Fruit fly (Drosophila melanogaster) whole organism, embryonic: ENCODE results near the gene CG31495.

Experiments
- B-H1 ChIP-seq: fragments of 200-800 bp; sonication (Bioruptor generic); IDR thresholded peaks from 3 replicates; pipeline ENCODE4 v1.3.6; 2022; ENCODE audit warnings: missing biosample characterization, missing genetic modification characterization
- CG10979 ChIP-seq: fragments of 200-800 bp; sonication (Bioruptor generic); optimal IDR thresholded peaks from 2 replicates; lab custom pipeline; 2018; ENCODE audit warnings: missing biosample characterization, mild to moderate bottlenecking, missing genetic modification characterization, moderate library complexity
- CG11398 ChIP-seq: fragments of 200-800 bp; sonication (Bioruptor generic); optimal IDR thresholded peaks from 2 replicates; lab custom pipeline; 2016; ENCODE audit warnings: missing biosample characterization, missing genetic modification characterization
- CG11456 ChIP-seq: fragments of 200-800 bp; sonication (Bioruptor generic); IDR thresholded peaks from 3 replicates; pipeline ENCODE4 v1.3.6; 2022; ENCODE audit warnings: missing biosample characterization, missing genetic modification characterization
- CG11560 ChIP-seq: fragments of 200-800 bp; sonication (Bioruptor generic); IDR thresholded peaks from 3 replicates; pipeline ENCODE4 v1.3.6; 2022; ENCODE audit warnings: missing biosample characterization, missing genetic modification characterization
- CG12104 ChIP-seq: fragments of 200-800 bp; sonication (Bioruptor generic); optimal IDR thresholded peaks from 3 replicates; lab custom pipeline; 2016; ENCODE audit warnings: missing biosample characterization, missing genetic modification characterization
- CG12155 ChIP-seq: fragments of 200-800 bp; sonication (Bioruptor generic); optimal IDR thresholded peaks from 3 replicates; lab custom pipeline; 2016; ENCODE audit warnings: missing biosample characterization, missing genetic modification characterization
- CG15073 ChIP-seq: fragments of 200-800 bp; sonication (Bioruptor generic); optimal IDR thresholded peaks from 2 replicates; lab custom pipeline; 2016; ENCODE audit warnings: missing biosample characterization, missing genetic modification characterization
- CG15601 ChIP-seq: fragments of 200-800 bp; sonication (Bioruptor generic); optimal IDR thresholded peaks from 3 replicates; lab custom pipeline; 2019; ENCODE audit warnings: missing biosample characterization, mild to moderate bottlenecking, missing genetic modification characterization, moderate library complexity
- CG15696 ChIP-seq: fragments of 200-800 bp; sonication (Bioruptor generic); optimal IDR thresholded peaks from 2 replicates; lab custom pipeline; 2019; ENCODE audit warnings: missing biosample characterization, mild to moderate bottlenecking, missing genetic modification characterization, moderate library complexity
- CG17385 ChIP-seq: fragments of 200-800 bp; sonication (Bioruptor generic); optimal IDR thresholded peaks from 3 replicates; lab custom pipeline; 2018; ENCODE audit warnings: missing biosample characterization, mild to moderate bottlenecking, missing genetic modification characterization
- CG17912 ChIP-seq: fragments of 200-800 bp; sonication (Bioruptor generic); optimal IDR thresholded peaks from 2 replicates; lab custom pipeline; 2018; ENCODE audit warnings: missing biosample characterization, mild to moderate bottlenecking, missing genetic modification characterization
- CG18599 ChIP-seq: fragments of 200-800 bp; sonication (Bioruptor generic); optimal IDR thresholded peaks from 3 replicates; lab custom pipeline; 2017; ENCODE audit warnings: missing biosample characterization, missing genetic modification characterization, mild to moderate bottlenecking, moderate library complexity, missing genetic modification reagents
- CG2202 ChIP-seq: fragments of 200-800 bp; sonication (Bioruptor generic); optimal IDR thresholded peaks from 2 replicates; lab custom pipeline; 2018; ENCODE audit warnings: missing biosample characterization, mild to moderate bottlenecking, missing genetic modification characterization
- CG32532 ChIP-seq: fragments of 200-800 bp; sonication (Bioruptor generic); IDR thresholded peaks from 2 replicates; pipeline ENCODE4 v1.3.6; 2022; ENCODE audit warnings: missing biosample characterization, missing genetic modification characterization
- CG4854 ChIP-seq: fragments of 200-800 bp; sonication (Bioruptor generic); optimal IDR thresholded peaks from 2 replicates; lab custom pipeline; 2016; ENCODE audit warnings: missing biosample characterization, missing genetic modification characterization, inconsistent platforms
- CG6175 ChIP-seq: fragments of 200-800 bp; sonication (Bioruptor generic); IDR thresholded peaks from 3 replicates; pipeline ENCODE4 v1.3.6; 2022; ENCODE audit warnings: missing biosample characterization, missing genetic modification characterization
- CG6765 ChIP-seq: fragments of 200-800 bp; sonication (Bioruptor generic); optimal IDR thresholded peaks from 3 replicates; lab custom pipeline; 2017; ENCODE audit warnings: missing biosample characterization, mild to moderate bottlenecking, missing genetic modification characterization
- CG7987 ChIP-seq: fragments of 200-800 bp; sonication (Bioruptor generic); optimal IDR thresholded peaks from 2 replicates; lab custom pipeline; 2018; ENCODE audit warnings: missing biosample characterization, mild to moderate bottlenecking, missing genetic modification characterization, moderate library complexity
- CG8089 ChIP-seq: fragments of 200-800 bp; sonication (Bioruptor generic); optimal IDR thresholded peaks from 3 replicates; lab custom pipeline; 2016; ENCODE audit warnings: missing biosample characterization, missing genetic modification characterization
- CG8924 ChIP-seq: fragments of 200-800 bp; optimal IDR thresholded peaks from 3 replicates; lab custom pipeline; 2019; ENCODE audit warnings: missing biosample characterization, mild to moderate bottlenecking, missing genetic modification characterization, moderate library complexity
- CG9215 ChIP-seq: fragments of 200-800 bp; sonication (Bioruptor generic); IDR thresholded peaks from 2 replicates; pipeline ENCODE4 v1.3.6; 2022; ENCODE audit warnings: missing biosample characterization, missing genetic modification characterization
- Camta ChIP-seq: fragments of 200-800 bp; sonication (Bioruptor generic); optimal IDR thresholded peaks from 2 replicates; lab custom pipeline; 2016; ENCODE audit warnings: missing biosample characterization, missing genetic modification characterization
- Chrac-16 ChIP-seq: fragments of 200-800 bp; sonication (Bioruptor generic); optimal IDR thresholded peaks from 3 replicates; lab custom pipeline; 2016; ENCODE audit warnings: missing biosample characterization, missing genetic modification characterization
- D19B ChIP-seq: fragments of 200-800 bp; sonication (Bioruptor generic); optimal IDR thresholded peaks from 2 replicates; lab custom pipeline; 2017; ENCODE audit warnings: missing biosample characterization, mild to moderate bottlenecking, missing genetic modification characterization
- Deaf1 ChIP-seq: fragments of 200-800 bp; optimal IDR thresholded peaks from 3 replicates; lab custom pipeline; 2019; ENCODE audit warnings: missing biosample characterization, mild to moderate bottlenecking, missing genetic modification characterization, moderate library complexity
- Eip74EF ChIP-seq, 2 experiments: fragments of 200-800 bp in 1 of 2; fragments of >200 bp in 1 of 2; sonication (Bioruptor generic) in 1 of 2; optimal IDR thresholded peaks; 2 replicates each; lab custom pipeline; 2017 to 2019; ENCODE audit warnings: missing biosample characterization in 2 of 2, missing genetic modification characterization in 2 of 2, mild to moderate bottlenecking in 1 of 2, moderate library complexity in 1 of 2
- GATAe ChIP-seq: fragments of 200-800 bp; sonication (Bioruptor generic); conservative IDR thresholded peaks from 2 replicates; pipeline ENCODE4 v1.3.6; 2022; ENCODE audit warnings: missing biosample characterization, missing genetic modification characterization
- HmgD ChIP-seq: fragments of 200-800 bp; sonication (Bioruptor generic); optimal IDR thresholded peaks from 3 replicates; lab custom pipeline; 2016; ENCODE audit warnings: missing biosample characterization, missing genetic modification characterization
- HmgZ ChIP-seq: fragments of 200-800 bp; sonication (Bioruptor generic); optimal IDR thresholded peaks from 2 replicates; lab custom pipeline; 2018; ENCODE audit warnings: missing biosample characterization, mild to moderate bottlenecking, missing genetic modification characterization
- Hmr ChIP-seq: fragments of 200-800 bp; sonication (Bioruptor generic); optimal IDR thresholded peaks from 3 replicates; lab custom pipeline; 2017; ENCODE audit warnings: mild to moderate bottlenecking, missing biosample characterization, missing genetic modification reagents, missing genetic modification characterization
- Hr78 ChIP-seq, 2 experiments: fragments of 200-800 bp in 1 of 2; fragments of >200 bp in 1 of 2; sonication (Bioruptor generic) in 1 of 2; optimal IDR thresholded peaks; 2 replicates each; lab custom pipeline; 2017 to 2019; ENCODE audit warnings: missing biosample characterization in 2 of 2, missing genetic modification characterization in 2 of 2, mild to moderate bottlenecking in 1 of 2, moderate library complexity in 1 of 2
- Med ChIP-seq: fragments of 200-800 bp; sonication (Bioruptor generic); peaks from one replicate; lab custom pipeline; 2016; ENCODE audit warnings: missing biosample characterization, missing genetic modification characterization, mild to moderate bottlenecking, inconsistent platforms, moderate library complexity
- Pdp1 ChIP-seq, 2 experiments: fragments of 200-800 bp; sonication (Bioruptor generic); optimal IDR thresholded peaks; 3 replicates each; lab custom pipeline; 2016; ENCODE audit warnings: missing biosample characterization in 2 of 2, missing genetic modification characterization in 2 of 2, mild to moderate bottlenecking in 1 of 2, moderate library complexity in 1 of 2
- ash1 ChIP-seq: fragments of 200-800 bp; sonication (Bioruptor generic); optimal IDR thresholded peaks from 2 replicates; lab custom pipeline; 2018; ENCODE audit warnings: missing biosample characterization, mild to moderate bottlenecking, missing genetic modification characterization
- cas ChIP-seq: fragments of 200-800 bp; sonication (Bioruptor generic); IDR thresholded peaks from 2 replicates; pipeline ENCODE4 v1.3.6; 2022; ENCODE audit warnings: missing biosample characterization, missing genetic modification characterization
- eve ChIP-seq, 2 experiments: fragments of >200 bp; optimal IDR thresholded peaks; 2 replicates each; lab custom pipeline; 2017; ENCODE audit warnings: missing biosample characterization in 2 of 2, missing genetic modification characterization in 2 of 2
- fd3F ChIP-seq: fragments of 200-800 bp; sonication (Bioruptor generic); optimal IDR thresholded peaks from 2 replicates; lab custom pipeline; 2018; ENCODE audit warnings: missing biosample characterization, mild to moderate bottlenecking, missing genetic modification characterization, moderate library complexity
- gce ChIP-seq: fragments of 200-800 bp; sonication (Bioruptor generic); IDR thresholded peaks from 3 replicates; pipeline ENCODE4 v1.3.6; 2022; ENCODE audit warnings: missing biosample characterization, missing genetic modification characterization
- grau ChIP-seq: fragments of 200-800 bp; optimal IDR thresholded peaks from 3 replicates; lab custom pipeline; 2019; ENCODE audit warnings: missing biosample characterization, mild to moderate bottlenecking, missing genetic modification characterization, moderate library complexity
- ind ChIP-seq: fragments of 200-800 bp; sonication (Bioruptor generic); optimal IDR thresholded peaks from 3 replicates; lab custom pipeline; 2016; ENCODE audit warnings: missing biosample characterization, missing genetic modification characterization
- insv ChIP-seq, 2 experiments: fragments of 200-800 bp; sonication (Bioruptor generic); optimal IDR thresholded peaks; 3 replicates each; lab custom pipeline; 2016 to 2018; ENCODE audit warnings: missing biosample characterization in 2 of 2, missing genetic modification characterization in 2 of 2
- odd ChIP-seq: fragments of 200-800 bp; sonication (Bioruptor generic); optimal IDR thresholded peaks from 2 replicates; lab custom pipeline; 2017; ENCODE audit warnings: missing biosample characterization, mild to moderate bottlenecking, missing genetic modification characterization
- p53 ChIP-seq: fragments of 200-800 bp; sonication (Bioruptor generic); optimal IDR thresholded peaks from 2 replicates; lab custom pipeline; 2016; ENCODE audit warnings: missing biosample characterization, missing genetic modification characterization
- pho ChIP-seq: fragments of 200-800 bp; sonication (Bioruptor generic); optimal IDR thresholded peaks from 2 replicates; lab custom pipeline; 2016; ENCODE audit warnings: missing biosample characterization, missing genetic modification characterization
- sr ChIP-seq: fragments of 200-800 bp; sonication (Bioruptor generic); IDR thresholded peaks from 3 replicates; pipeline ENCODE4 v1.3.6; 2022; ENCODE audit warnings: missing biosample characterization, missing genetic modification characterization
- trh ChIP-seq: fragments of 200-800 bp; sonication (Bioruptor generic); optimal IDR thresholded peaks from 2 replicates; lab custom pipeline; 2016; ENCODE audit warnings: missing biosample characterization, missing genetic modification characterization
- ttk ChIP-seq: fragments of 200-800 bp; sonication (Bioruptor generic); IDR thresholded peaks from 2 replicates; pipeline ENCODE4 v2.1.2; 2022; ENCODE audit warnings: missing biosample characterization, missing genetic modification characterization
- tup ChIP-seq: fragments of 200-800 bp; sonication (Bioruptor generic); optimal IDR thresholded peaks from 2 replicates; lab custom pipeline; 2016; ENCODE audit warnings: missing biosample characterization, mild to moderate bottlenecking, missing genetic modification characterization, moderate library complexity

Gene CG31495

dm6 chr3R:13804971-13805603, 34.6 kb downstream of the CG31495 start (continued):
- TF ChIP-seq Pdp1 (GFP tag; optimal IDR thresholded peaks at IDR 0.05; lab: Kevin White, UChicago): no peak
- TF ChIP-seq ind (GFP tag; lab: Kevin White, UChicago): no peak
- TF ChIP-seq CG11398: no peak
- TF ChIP-seq sr: no peak
- no peak for TF ChIP-seq CG4854 (GFP tag; lab: Kevin White, UChicago)
- no peak for TF ChIP-seq p53 (GFP tag; lab: Kevin White, UChicago)
- peak; percentile 6; the same call in 1 of the 2 replicates for TF ChIP-seq ttk (GFP tag; lab: Robert Waterston, UW)
- no peak for TF ChIP-seq CG12104 (GFP tag; lab: Kevin White, UChicago)
- no peak for TF ChIP-seq CG7987
- TF ChIP-seq Med (GFP tag; lab: Kevin White, UChicago): no peak
- TF ChIP-seq tup (GFP tag; lab: Kevin White, UChicago): no peak
- no peak for TF ChIP-seq Chrac-16 (GFP tag; lab: Kevin White, UChicago)
- no peak for TF ChIP-seq CG15696
- no peak for TF ChIP-seq CG11560 (tag; lab: Robert Waterston, UW)
- TF ChIP-seq Deaf1: peak; percentile 10
- no peak for TF ChIP-seq CG8089 (GFP tag; lab: Kevin White, UChicago)
- no peak for TF ChIP-seq CG15073 (GFP tag; lab: Kevin White, UChicago)
- TF ChIP-seq CG12155 (GFP tag; lab: Kevin White, UChicago): no peak
- TF ChIP-seq GATAe (GFP tag; lab: Robert Waterston, UW): no peak
- TF ChIP-seq CG8924 (tag; lab: Kevin White, UChicago): peak; percentile 5
- TF ChIP-seq D19B (GFP tag; lab: Kevin White, UChicago): peak; percentile 75
- peak; percentile 86 for TF ChIP-seq grau (tag; lab: Kevin White, UChicago)
- TF ChIP-seq Hr78 (GFP tag; optimal IDR thresholded peaks at IDR 0.05; lab: Kevin White, UChicago): no peak
- no peak for TF ChIP-seq CG17912 (GFP tag; lab: Kevin White, UChicago)
- no peak for TF ChIP-seq cas (GFP tag; lab: Robert Waterston, UW)
- no peak for TF ChIP-seq Eip74EF (GFP tag; optimal IDR thresholded peaks at IDR 0.05; lab: Kevin White, UChicago)
- no peak for TF ChIP-seq CG6175 (GFP tag; lab: Robert Waterston, UW)
- no peak for TF ChIP-seq Hmr
- TF ChIP-seq CG15601 (tag; lab: Kevin White, UChicago): no peak
- no peak for TF ChIP-seq eve (GFP tag; optimal IDR thresholded peaks at IDR 0.05; lab: Kevin White, UChicago)
- TF ChIP-seq B-H1 (GFP tag; lab: Robert Waterston, UW): no peak
- no peak for TF ChIP-seq CG2202 (tag; lab: Kevin White, UChicago)
- TF ChIP-seq CG32532 (GFP tag; lab: Robert Waterston, UW): no peak
- no peak for TF ChIP-seq CG9215
- TF ChIP-seq insv (GFP tag; optimal IDR thresholded peaks at IDR 0.05; lab: Kevin White, UChicago): no peak
- no peak for TF ChIP-seq ash1
- TF ChIP-seq CG6765: no peak
- TF ChIP-seq HmgZ: no peak
- TF ChIP-seq odd (GFP tag; lab: Kevin White, UChicago): no peak
- TF ChIP-seq pho (GFP tag; lab: Kevin White, UChicago): no peak
- TF ChIP-seq CG11456 (GFP tag; lab: Robert Waterston, UW): no peak
- TF ChIP-seq Camta (GFP tag; lab: Kevin White, UChicago): no peak
- no peak for TF ChIP-seq trh (GFP tag; lab: Kevin White, UChicago)
- no peak for TF ChIP-seq fd3F
- no peak for TF ChIP-seq CG17385 (GFP tag; lab: Kevin White, UChicago)
- no peak for TF ChIP-seq HmgD (GFP tag; lab: Kevin White, UChicago)
- TF ChIP-seq CG10979 (tag; lab: Kevin White, UChicago): no peak
- TF ChIP-seq gce (GFP tag; lab: Robert Waterston, UW): no peak
- TF ChIP-seq CG18599 (GFP tag; lab: Kevin White, UChicago): peak; percentile 17
